Worm (Caenorhabditis elegans) whole organism, mixed stage, embryonic: ENCODE data around the gene cho-1.

Source experiments
- M03D4.4 ChIP-seq: sonication (generic microtip); optimal IDR thresholded peaks from 2 replicates; lab custom pipeline; 2017; ENCODE audit warnings: mild to moderate bottlenecking, missing genetic modification characterization, missing compliant biosample characterization
- bed-3 ChIP-seq: fragments of 200-800 bp; sonication (Bioruptor generic); optimal IDR thresholded peaks from 3 replicates; lab custom pipeline; 2018; ENCODE audit warnings: mild to moderate bottlenecking, missing genetic modification characterization, moderate library complexity, missing compliant biosample characterization
- blmp-1 ChIP-seq: fragments of 150-350 bp; optimal IDR thresholded peaks from 2 replicates; lab custom pipeline; 2014; ENCODE audit warnings: missing biosample characterization, missing genetic modification characterization
- ceh-39 ChIP-seq: fragments of 150-350 bp; optimal IDR thresholded peaks from 2 replicates; lab custom pipeline; 2014; ENCODE audit warnings: missing biosample characterization, missing genetic modification characterization
- ceh-83 ChIP-seq: fragments of 200-800 bp; sonication (Bioruptor generic); optimal IDR thresholded peaks from 2 replicates; lab custom pipeline; 2018; ENCODE audit warnings: mild to moderate bottlenecking, missing genetic modification characterization, missing compliant biosample characterization
- ces-1 ChIP-seq: fragments of 150-350 bp; optimal IDR thresholded peaks from 2 replicates; lab custom pipeline; 2014; ENCODE audit warnings: missing biosample characterization, missing genetic modification reagents, missing genetic modification characterization
- cnd-1 ChIP-seq: fragments of 200-800 bp; sonication (Bioruptor generic); optimal IDR thresholded peaks from 2 replicates; lab custom pipeline; 2018; ENCODE audit warnings: mild to moderate bottlenecking, missing genetic modification characterization, missing compliant biosample characterization
- drap-1 ChIP-seq: fragments of 200-800 bp; sonication (Bioruptor generic); optimal IDR thresholded peaks from 3 replicates; lab custom pipeline; 2018; ENCODE audit warnings: mild to moderate bottlenecking, missing genetic modification characterization, missing compliant biosample characterization
- elt-1 ChIP-seq: sonication (generic microtip); optimal IDR thresholded peaks from 2 replicates; lab custom pipeline; 2017; ENCODE audit warnings: missing genetic modification characterization, mild to moderate bottlenecking, missing compliant biosample characterization, antibody characterized with exemption, moderate library complexity, borderline replicate concordance; ENCODE audit not compliant: insufficient read depth
- elt-3 ChIP-seq: fragments of 150-350 bp; optimal IDR thresholded peaks from 2 replicates; lab custom pipeline; 2014; ENCODE audit warnings: missing biosample characterization, missing genetic modification characterization
- flh-1 ChIP-seq: fragments of 200-800 bp; sonication (Bioruptor generic); optimal IDR thresholded peaks from 2 replicates; lab custom pipeline; 2018; ENCODE audit warnings: mild to moderate bottlenecking, missing genetic modification characterization, moderate library complexity, missing compliant biosample characterization
- ham-2 ChIP-seq: fragments of 200-800 bp; sonication (Bioruptor generic); optimal IDR thresholded peaks from 2 replicates; lab custom pipeline; 2018; ENCODE audit warnings: mild to moderate bottlenecking, missing genetic modification characterization, missing compliant biosample characterization
- hlh-1 ChIP-seq: fragments of 150-350 bp; optimal IDR thresholded peaks from 2 replicates; lab custom pipeline; 2014; ENCODE audit warnings: missing biosample characterization, missing genetic modification reagents, missing genetic modification characterization
- lin-13 ChIP-seq: fragments of 150-350 bp; optimal IDR thresholded peaks from 2 replicates; lab custom pipeline; 2014; ENCODE audit warnings: missing biosample characterization, missing genetic modification characterization
- lin-32 ChIP-seq: fragments of 200-800 bp; sonication (Bioruptor generic); optimal IDR thresholded peaks from 2 replicates; lab custom pipeline; 2018; ENCODE audit warnings: mild to moderate bottlenecking, missing genetic modification characterization, missing compliant biosample characterization
- lsy-2 ChIP-seq: fragments of 150-350 bp; optimal IDR thresholded peaks from 2 replicates; lab custom pipeline; 2014; ENCODE audit warnings: missing biosample characterization, missing genetic modification characterization
- mab-5 ChIP-seq: fragments of 150-350 bp; optimal IDR thresholded peaks from 2 replicates; lab custom pipeline; 2014; ENCODE audit warnings: missing biosample characterization, missing genetic modification characterization
- mep-1 ChIP-seq: fragments of 150-350 bp; optimal IDR thresholded peaks from 2 replicates; lab custom pipeline; 2017; ENCODE audit warnings: missing biosample characterization, missing genetic modification reagents, missing genetic modification characterization, inconsistent platforms
- nhr-12 ChIP-seq: fragments of 150-350 bp; optimal IDR thresholded peaks from 2 replicates; lab custom pipeline; 2014; ENCODE audit warnings: missing biosample characterization, missing genetic modification characterization
- nhr-2 ChIP-seq: fragments of 150-350 bp; optimal IDR thresholded peaks from 2 replicates; lab custom pipeline; 2014; ENCODE audit warnings: missing biosample characterization, missing genetic modification characterization
- nhr-237 ChIP-seq: fragments of 150-350 bp; optimal IDR thresholded peaks from 2 replicates; lab custom pipeline; 2014; ENCODE audit warnings: missing biosample characterization, missing genetic modification characterization
- nhr-28 ChIP-seq: fragments of 150-350 bp; optimal IDR thresholded peaks from 2 replicates; lab custom pipeline; 2014; ENCODE audit warnings: missing biosample characterization, missing genetic modification characterization
- nhr-76 ChIP-seq: sonication (generic microtip); optimal IDR thresholded peaks from 2 replicates; lab custom pipeline; 2017; ENCODE audit warnings: missing biosample characterization, missing genetic modification characterization
- pha-4 ChIP-seq: fragments of 150-350 bp; optimal IDR thresholded peaks from 2 replicates; lab custom pipeline; 2018; ENCODE audit warnings: missing biosample characterization, missing genetic modification reagents, missing genetic modification characterization
- sem-2 ChIP-seq: fragments of 200-800 bp; sonication (Bioruptor generic); optimal IDR thresholded peaks from 2 replicates; lab custom pipeline; 2018; ENCODE audit warnings: mild to moderate bottlenecking, missing genetic modification characterization, missing compliant biosample characterization
- snpc-4 ChIP-seq: fragments of 150-350 bp; optimal IDR thresholded peaks from 2 replicates; lab custom pipeline; 2014; ENCODE audit warnings: missing biosample characterization, missing genetic modification characterization
- sptf-1 ChIP-seq: sonication (generic microtip); optimal IDR thresholded peaks from 2 replicates; lab custom pipeline; 2017; ENCODE audit warnings: mild to moderate bottlenecking, missing genetic modification characterization, moderate library complexity, missing compliant biosample characterization
- tbx-8 ChIP-seq: fragments of 200-800 bp; sonication (Bioruptor generic); optimal IDR thresholded peaks from 2 replicates; lab custom pipeline; 2018; ENCODE audit warnings: mild to moderate bottlenecking, missing genetic modification characterization, moderate library complexity, missing compliant biosample characterization
- unc-120 ChIP-seq: sonication (generic microtip); optimal IDR thresholded peaks from 2 replicates; lab custom pipeline; 2017; ENCODE audit warnings: missing genetic modification characterization, missing compliant biosample characterization; ENCODE audit not compliant: poor library complexity, severe bottlenecking
- unc-62 ChIP-seq: fragments of 150-350 bp; optimal IDR thresholded peaks from 2 replicates; lab custom pipeline; 2014; ENCODE audit warnings: missing biosample characterization, missing genetic modification reagents, missing genetic modification characterization
- zip-8 ChIP-seq: fragments of 150-350 bp; optimal IDR thresholded peaks from 2 replicates; lab custom pipeline; 2014; ENCODE audit warnings: missing biosample characterization, missing genetic modification characterization
- ztf-11 ChIP-seq: fragments of 150-350 bp; optimal IDR thresholded peaks from 2 replicates; lab custom pipeline; 2014; ENCODE audit warnings: missing biosample characterization, missing genetic modification characterization

Gene cho-1

DNA sequence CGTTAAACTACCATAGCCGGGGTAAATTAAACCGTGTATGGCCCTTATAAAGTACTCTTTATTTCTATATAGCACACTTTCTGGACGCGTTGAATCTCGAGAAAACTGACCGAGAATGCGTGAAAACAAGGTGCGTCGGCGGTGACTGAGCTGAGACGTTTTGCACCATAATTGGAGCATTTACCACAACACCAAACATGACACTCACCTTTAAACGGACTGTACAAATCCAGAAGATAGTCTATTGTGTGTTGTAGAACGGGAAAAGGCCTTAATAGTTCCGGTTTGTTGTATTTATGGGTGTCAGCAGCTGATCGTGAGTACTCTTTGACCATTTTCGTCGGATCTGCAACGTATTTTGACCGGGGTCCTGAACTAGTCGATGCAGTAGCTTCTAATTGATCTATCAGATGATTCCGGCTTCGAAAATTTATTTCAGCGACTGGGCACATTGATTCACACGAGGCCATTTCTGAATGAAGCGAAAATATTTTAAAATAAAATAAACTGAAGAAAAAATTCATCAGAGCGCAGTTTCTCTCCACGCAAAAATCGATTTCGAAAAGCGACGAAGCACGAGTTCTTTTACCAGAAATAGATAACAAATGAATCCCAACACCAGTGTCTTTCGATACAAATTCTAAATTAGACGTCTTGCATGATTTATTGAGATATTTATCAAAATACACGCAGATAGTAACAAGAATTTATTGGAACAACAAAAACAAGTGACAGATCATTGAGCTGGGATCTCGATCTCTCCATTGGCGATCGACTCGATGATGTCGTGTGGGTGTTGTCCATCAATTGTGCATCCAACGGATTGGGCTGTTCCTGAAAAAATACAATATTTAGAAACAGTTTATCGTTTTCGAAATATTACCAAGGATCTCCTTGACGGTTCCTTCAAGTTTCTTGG lies 24.8 kb upstream of the cho-1 start, which contains the start of gene tag-115:
tag-115 (minus strand) TSS at position 472 of the 919 bp plus-strand sequence.
- TF ChIP-seq sem-2 (GFP tag; lab: Kevin White, UChicago) (no peak), ceh-83 (GFP tag; lab: Kevin White, UChicago) (peak; percentile 7), elt-3 (tag; lab: Kevin White, UChicago) (no peak)

- no peak for TF ChIP-seq ham-2
- TF ChIP-seq blmp-1 (tag; lab: Kevin White, UChicago) = no peak
- TF ChIP-seq, all 35 proteins: peak for 0
These were observed 22.1 kb upstream of the cho-1 start, which contains the start of gene pwp-1 for ce11 chrIV:13236485-13236884. Gene pwp-1 (minus strand): TSS chrIV:13236585.

- no peak for TF ChIP-seq snpc-4 (tag; lab: Kevin White, UChicago)
- TF ChIP-seq zip-8 = no peak
- no peak for TF ChIP-seq hlh-1 (tag; lab: Kevin White, UChicago)
- TF ChIP-seq ces-1 (GFP tag; lab: Kevin White, UChicago) = peak; percentile 85
- peak; percentile 28 for TF ChIP-seq mep-1 (tag; lab: Kevin White, UChicago)
- TF ChIP-seq lsy-2 (tag; lab: Kevin White, UChicago) = peak; percentile 96
- no peak for TF ChIP-seq flh-1
- no peak for TF ChIP-seq unc-120
These were observed 17.0 kb upstream of the cho-1 start for ce11 chrIV:13231393-13231792.

- TF ChIP-seq nhr-28 (tag; lab: Kevin White, UChicago) (no peak), unc-62 (GFP tag; lab: Kevin White, UChicago) (no peak), ceh-39 (tag; lab: Kevin White, UChicago) (no peak), drap-1 (GFP tag; lab: Kevin White, UChicago) (no peak), snpc-4 (tag; lab: Kevin White, UChicago) (no peak), nhr-237 (tag; lab: Kevin White, UChicago) (no peak), lsy-2 (tag; lab: Kevin White, UChicago) (no peak), sem-2 (GFP tag; lab: Kevin White, UChicago) (no peak), zip-8 (no peak), mep-1 (tag; lab: Kevin White, UChicago) (no peak), ztf-11 (no peak), elt-1 (tag; lab: Kevin White, UChicago) (no peak), lin-32 (no peak), pha-4 (no peak), mab-5 (tag; lab: Kevin White, UChicago) (no peak), nhr-2 (tag; lab: Kevin White, UChicago) (no peak), ceh-83 (GFP tag; lab: Kevin White, UChicago) (no peak)
- TF ChIP-seq, all 35 proteins: peak for 0
These were observed 7.3 kb upstream of the cho-1 start, which contains the start of gene C48D1.5 for ce11 chrIV:13221657-13222056. Gene C48D1.5 (plus strand): TSS chrIV:13221957.

- no peak for TF ChIP-seq sptf-1 (tag; lab: Kevin White, UChicago)
- TF ChIP-seq mab-5 (tag; lab: Kevin White, UChicago) = no peak
- no peak for TF ChIP-seq nhr-2 (tag; lab: Kevin White, UChicago)
- peak; percentile 64 for TF ChIP-seq ces-1 (GFP tag; lab: Kevin White, UChicago)
- no peak for TF ChIP-seq pha-4
- no peak for TF ChIP-seq flh-1
- TF ChIP-seq blmp-1 (tag; lab: Kevin White, UChicago) = no peak
- TF ChIP-seq, all 35 proteins: peak for 1
These were observed 6.2 kb upstream of the cho-1 start for ce11 chrIV:13220594-13220993.

DNA sequence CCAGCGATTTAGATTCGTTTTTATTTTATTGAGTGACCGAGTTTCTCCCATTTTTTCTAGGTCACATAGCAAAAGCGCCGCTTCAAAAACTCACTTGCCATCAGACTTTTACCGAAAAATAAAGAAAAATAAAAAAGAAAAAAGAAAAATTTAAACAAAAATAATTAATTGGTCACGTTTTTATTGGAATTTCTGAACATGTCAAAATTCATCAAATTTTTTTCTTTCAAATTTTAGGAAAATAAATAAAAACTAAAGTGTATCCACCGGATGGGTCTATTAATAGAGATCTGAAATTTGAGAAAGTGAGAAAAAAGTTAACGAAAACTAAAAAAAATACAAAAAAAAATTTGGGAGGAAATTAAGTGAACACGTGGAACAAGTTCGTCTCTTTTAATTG lies 4.8 kb downstream of the cho-1 start, which contains the start of gene C48D1.9:
C48D1.9 (minus strand) TSS at position 101 of the 400 bp plus-strand sequence.
- TF ChIP-seq cnd-1 (no peak), blmp-1 (tag; lab: Kevin White, UChicago) (no peak), bed-3 (GFP tag; lab: Kevin White, UChicago) (no peak), nhr-28 (tag; lab: Kevin White, UChicago) (no peak), elt-3 (tag; lab: Kevin White, UChicago) (no peak), nhr-76 (tag; lab: Kevin White, UChicago) (no peak), mab-5 (tag; lab: Kevin White, UChicago) (no peak), elt-1 (tag; lab: Kevin White, UChicago) (no peak), M03D4.4 (tag; lab: Kevin White, UChicago) (no peak), snpc-4 (tag; lab: Kevin White, UChicago) (no peak), nhr-12 (no peak), lin-13 (tag; lab: Kevin White, UChicago) (no peak), tbx-8 (GFP tag; lab: Kevin White, UChicago) (no peak), sem-2 (GFP tag; lab: Kevin White, UChicago) (no peak), ceh-39 (tag; lab: Kevin White, UChicago) (no peak)
